Worm (Caenorhabditis elegans) whole organism, young adult: Measurements from ENCODE around the gene elt-3.

Source experiments
- B0261.1 ChIP-seq: sonication (generic microtip); optimal IDR thresholded peaks from 2 replicates; lab custom pipeline; 2016; ENCODE audit warnings: mild to moderate bottlenecking, missing genetic modification characterization, moderate library complexity, missing compliant biosample characterization
- B0336.3 ChIP-seq: fragments of 200-800 bp; sonication (Bioruptor generic); IDR thresholded peaks from 2 replicates; pipeline ENCODE4 v1.3.6; 2022; ENCODE audit warnings: missing genetic modification characterization, missing compliant biosample characterization
- C06A6.2 ChIP-seq: fragments of 200-800 bp; sonication (Bioruptor generic); conservative IDR thresholded peaks from 2 replicates; pipeline ENCODE4 v1.3.6; 2022; ENCODE audit warnings: missing genetic modification characterization, missing compliant biosample characterization
- F22D6.2 ChIP-seq: sonication (generic microtip); optimal IDR thresholded peaks from 2 replicates; lab custom pipeline; 2016; ENCODE audit warnings: mild to moderate bottlenecking, missing genetic modification characterization, missing compliant biosample characterization
- F52B5.7 ChIP-seq: sonication (generic microtip); optimal IDR thresholded peaks from 2 replicates; lab custom pipeline; 2016; ENCODE audit warnings: mild to moderate bottlenecking, missing genetic modification characterization, missing compliant biosample characterization
- K11D2.4 ChIP-seq: fragments of 200-800 bp; sonication (Bioruptor generic); IDR thresholded peaks from 2 replicates; pipeline ENCODE4 v1.3.6; 2022; ENCODE audit warnings: missing genetic modification reagents, missing genetic modification characterization, missing compliant biosample characterization
- K12H6.12 ChIP-seq: fragments of 200-800 bp; sonication (Bioruptor generic); optimal IDR thresholded peaks from 2 replicates; lab custom pipeline; 2018; ENCODE audit warnings: mild to moderate bottlenecking, missing genetic modification characterization, missing compliant biosample characterization
- Y53F4B.3 ChIP-seq: fragments of 200-800 bp; sonication (Bioruptor generic); IDR thresholded peaks from 2 replicates; pipeline ENCODE4 v1.3.6; 2022; ENCODE audit warnings: missing genetic modification reagents, missing genetic modification characterization, missing compliant biosample characterization
- Y53G8AR.9 ChIP-seq: fragments of 200-800 bp; sonication (Bioruptor generic); conservative IDR thresholded peaks from 2 replicates; pipeline ENCODE4 v1.3.6; 2022; ENCODE audit warnings: missing genetic modification reagents, missing genetic modification characterization, missing compliant biosample characterization
- akir-1 ChIP-seq: fragments of 200-800 bp; sonication (Bioruptor generic); optimal IDR thresholded peaks from 2 replicates; lab custom pipeline; 2018; ENCODE audit warnings: mild to moderate bottlenecking, missing genetic modification characterization, moderate library complexity, missing compliant biosample characterization
- atf-7 ChIP-seq: sonication (generic microtip); optimal IDR thresholded peaks from 2 replicates; lab custom pipeline; 2017; ENCODE audit warnings: mild to moderate bottlenecking, missing genetic modification characterization, missing compliant biosample characterization
- attf-5 ChIP-seq: fragments of 200-800 bp; sonication (Bioruptor generic); optimal IDR thresholded peaks from 2 replicates; lab custom pipeline; 2018; ENCODE audit warnings: mild to moderate bottlenecking, missing genetic modification characterization, missing compliant biosample characterization
- ceh-100 ChIP-seq: fragments of 200-800 bp; sonication (Bioruptor generic); IDR thresholded peaks from 2 replicates; pipeline ENCODE4 v1.3.6; 2022; ENCODE audit warnings: missing genetic modification reagents, missing genetic modification characterization, missing compliant biosample characterization
- ceh-27 ChIP-seq: fragments of 200-800 bp; sonication (Bioruptor generic); optimal IDR thresholded peaks from 2 replicates; lab custom pipeline; 2018; ENCODE audit warnings: mild to moderate bottlenecking, missing genetic modification characterization, moderate library complexity, missing compliant biosample characterization
- ceh-40 ChIP-seq: fragments of 200-800 bp; sonication (Bioruptor generic); IDR thresholded peaks from 2 replicates; pipeline ENCODE4 v1.3.6; 2022; ENCODE audit warnings: missing genetic modification characterization, missing compliant biosample characterization
- ceh-91 ChIP-seq: fragments of 200-800 bp; sonication (Bioruptor generic); IDR thresholded peaks from 2 replicates; pipeline ENCODE4 v1.3.6; 2022; ENCODE audit warnings: missing genetic modification reagents, missing genetic modification characterization, missing compliant biosample characterization
- die-1 ChIP-seq: sonication (generic microtip); optimal IDR thresholded peaks from 2 replicates; lab custom pipeline; 2016; ENCODE audit warnings: missing genotype, mild to moderate bottlenecking, missing genetic modification characterization, missing compliant biosample characterization
- egl-44 ChIP-seq: fragments of 200-800 bp; sonication (Bioruptor generic); IDR thresholded peaks from 2 replicates; pipeline ENCODE4 v1.3.6; 2022; ENCODE audit warnings: missing genetic modification reagents, missing genetic modification characterization, missing compliant biosample characterization
- egrh-3 ChIP-seq: fragments of 200-800 bp; sonication (Bioruptor generic); IDR thresholded peaks from 2 replicates; pipeline ENCODE4 v1.3.6; 2022; ENCODE audit warnings: missing genetic modification reagents, missing genetic modification characterization, missing compliant biosample characterization
- him-1 ChIP-seq: sonication (generic microtip); optimal IDR thresholded peaks from 2 replicates; lab custom pipeline; 2016; ENCODE audit warnings: missing genotype, missing genetic modification reagents, missing genetic modification characterization, missing compliant biosample characterization
- hlh-12 ChIP-seq: sonication (generic microtip); optimal IDR thresholded peaks from 2 replicates; lab custom pipeline; 2016; ENCODE audit warnings: missing genetic modification characterization, missing compliant biosample characterization
- hlh-26 ChIP-seq: fragments of 200-800 bp; sonication (Bioruptor generic); conservative IDR thresholded peaks from 2 replicates; pipeline ENCODE4 v1.3.6; 2022; ENCODE audit warnings: missing genetic modification reagents, missing genetic modification characterization, missing compliant biosample characterization
- hmg-1.2 ChIP-seq: fragments of 200-800 bp; sonication (Bioruptor generic); IDR thresholded peaks from 2 replicates; pipeline ENCODE4 v1.3.6; 2022; ENCODE audit warnings: missing genetic modification reagents, missing genetic modification characterization, missing compliant biosample characterization
- let-526 ChIP-seq: fragments of 200-800 bp; sonication (Bioruptor generic); IDR thresholded peaks from 2 replicates; pipeline ENCODE4 v1.3.6; 2022; ENCODE audit warnings: missing genetic modification reagents, missing genetic modification characterization, missing compliant biosample characterization
- lin-26 ChIP-seq: fragments of 200-800 bp; sonication (Bioruptor generic); IDR thresholded peaks from 2 replicates; pipeline ENCODE4 v1.3.6; 2022; ENCODE audit warnings: missing genetic modification reagents, missing genetic modification characterization, missing compliant biosample characterization
- lin-35 ChIP-seq, 3 experiments: fragments of 150-350 bp in 2 of 3; sonication (generic microtip) in 1 of 3; optimal IDR thresholded peaks; 2 replicates each; lab custom pipeline; 2014 to 2018; ENCODE audit warnings: missing biosample characterization in 3 of 3, missing genetic modification characterization in 3 of 3, missing genetic modification reagents in 3 of 3
- lir-1 ChIP-seq: fragments of 200-800 bp; sonication (Bioruptor generic); conservative IDR thresholded peaks from 2 replicates; pipeline ENCODE4 v1.3.6; 2022; ENCODE audit warnings: missing genetic modification reagents, missing genetic modification characterization, missing compliant biosample characterization
- lsy-27 ChIP-seq: sonication (generic microtip); optimal IDR thresholded peaks from 2 replicates; lab custom pipeline; 2017; ENCODE audit warnings: missing genetic modification characterization, mild to moderate bottlenecking, missing compliant biosample characterization, antibody characterized with exemption, missing genotype, borderline replicate concordance; ENCODE audit not compliant: insufficient read depth
- madf-3 ChIP-seq: fragments of 200-800 bp; sonication (Bioruptor generic); IDR thresholded peaks from 2 replicates; pipeline ENCODE4 v1.3.6; 2022; ENCODE audit warnings: missing genetic modification reagents, missing genetic modification characterization, missing compliant biosample characterization
- nfyb-1 ChIP-seq: fragments of 200-800 bp; sonication (Bioruptor generic); IDR thresholded peaks from 2 replicates; pipeline ENCODE4 v1.3.6; 2022; ENCODE audit warnings: missing genetic modification reagents, missing genetic modification characterization, missing compliant biosample characterization
- nhr-27 ChIP-seq: fragments of 200-800 bp; sonication (Bioruptor generic); optimal IDR thresholded peaks from 2 replicates; lab custom pipeline; 2018; ENCODE audit warnings: mild to moderate bottlenecking, missing genetic modification characterization, moderate library complexity, missing compliant biosample characterization
- nhr-90 ChIP-seq: sonication (generic microtip); optimal IDR thresholded peaks from 2 replicates; lab custom pipeline; 2016; ENCODE audit warnings: missing genotype, mild to moderate bottlenecking, missing genetic modification characterization, missing compliant biosample characterization
- pbrm-1 ChIP-seq: fragments of 200-800 bp; sonication (Bioruptor generic); IDR thresholded peaks from 2 replicates; pipeline ENCODE4 v1.3.6; 2022; ENCODE audit warnings: missing genetic modification reagents, missing genetic modification characterization, missing compliant biosample characterization
- rec-8 ChIP-seq, 2 experiments: sonication (generic microtip); optimal IDR thresholded peaks; 2 replicates each; lab custom pipeline; 2016; ENCODE audit warnings: mild to moderate bottlenecking in 2 of 2, missing genetic modification characterization in 2 of 2, missing genetic modification reagents in 2 of 2, missing genotype in 2 of 2, missing biosample characterization in 1 of 2, missing compliant biosample characterization in 1 of 2, moderate library complexity in 1 of 2
- snpc-3.4 ChIP-seq: sonication (generic microtip); optimal IDR thresholded peaks from 2 replicates; lab custom pipeline; 2017; ENCODE audit warnings: missing genetic modification characterization, mild to moderate bottlenecking, missing compliant biosample characterization, antibody characterized with exemption, moderate library complexity, missing genotype, missing genetic modification reagents
- somi-1 ChIP-seq: fragments of 200-800 bp; sonication (Bioruptor generic); optimal IDR thresholded peaks from 2 replicates; lab custom pipeline; 2018; ENCODE audit warnings: mild to moderate bottlenecking, missing genetic modification characterization, missing compliant biosample characterization
- sptf-2 ChIP-seq: fragments of 200-800 bp; sonication (Bioruptor generic); optimal IDR thresholded peaks from 2 replicates; lab custom pipeline; 2018; ENCODE audit warnings: mild to moderate bottlenecking, missing genetic modification characterization, missing compliant biosample characterization
- tbp1 ChIP-seq: fragments of 200-800 bp; sonication (Bioruptor generic); optimal IDR thresholded peaks from 2 replicates; lab custom pipeline; 2018; ENCODE audit warnings: mild to moderate bottlenecking, missing genetic modification characterization, missing compliant biosample characterization
- tlf-1 ChIP-seq: fragments of 200-800 bp; sonication (Bioruptor generic); optimal IDR thresholded peaks from 2 replicates; lab custom pipeline; 2018; ENCODE audit warnings: mild to moderate bottlenecking, missing genetic modification characterization, missing compliant biosample characterization
- zfh-2 ChIP-seq: fragments of 200-800 bp; sonication (Bioruptor generic); conservative IDR thresholded peaks from 2 replicates; pipeline ENCODE4 v1.3.6; 2022; ENCODE audit warnings: missing genetic modification reagents, missing genetic modification characterization, missing compliant biosample characterization
- ztf-18 ChIP-seq: sonication (generic microtip); optimal IDR thresholded peaks from 2 replicates; lab custom pipeline; 2016; ENCODE audit warnings: missing genotype, mild to moderate bottlenecking, missing genetic modification characterization, missing compliant biosample characterization
- ztf-6 ChIP-seq: fragments of 200-800 bp; sonication (Bioruptor generic); IDR thresholded peaks from 2 replicates; pipeline ENCODE4 v1.3.6; 2022; ENCODE audit warnings: missing genetic modification reagents, missing genetic modification characterization, missing compliant biosample characterization

Gene elt-3

ce11 chrX:13959849-13960248 lies 25.2 kb downstream of the elt-3 start, which contains the start of gene syx-2 (continued):
- no peak for TF ChIP-seq somi-1 (GFP tag; lab: Kevin White, UChicago)
- no peak for TF ChIP-seq die-1 (tag; lab: Kevin White, UChicago)
- TF ChIP-seq, all 124 proteins: peak for 0

ce11 chrX:13963203-13963602 lies 28.5 kb downstream of the elt-3 start, which contains the start of gene F48F7.3:
TSS of gene F48F7.3 (plus strand) at chrX:13963503.
- no peak for TF ChIP-seq madf-3 (GFP tag; lab: Robert Waterston, UW)
- no peak for TF ChIP-seq egl-44
- TF ChIP-seq akir-1 (GFP tag; lab: Kevin White, UChicago), result no peak
- no peak for TF ChIP-seq hlh-12
- no peak for TF ChIP-seq Y53G8AR.9 (GFP tag; lab: Robert Waterston, UW)
- no peak for TF ChIP-seq pbrm-1 (GFP tag; lab: Robert Waterston, UW)
- no peak for TF ChIP-seq K12H6.12 (tag; lab: Kevin White, UChicago)
- TF ChIP-seq rec-8 (tag; optimal IDR thresholded peaks at IDR 0.05; lab: Kevin White, UChicago), result no peak
- TF ChIP-seq ztf-6 (GFP tag; lab: Robert Waterston, UW), result no peak
- no peak for TF ChIP-seq zfh-2
- no peak for TF ChIP-seq sptf-2 (GFP tag; lab: Kevin White, UChicago)
- no peak for TF ChIP-seq atf-7 (tag; lab: Kevin White, UChicago)

DNA sequence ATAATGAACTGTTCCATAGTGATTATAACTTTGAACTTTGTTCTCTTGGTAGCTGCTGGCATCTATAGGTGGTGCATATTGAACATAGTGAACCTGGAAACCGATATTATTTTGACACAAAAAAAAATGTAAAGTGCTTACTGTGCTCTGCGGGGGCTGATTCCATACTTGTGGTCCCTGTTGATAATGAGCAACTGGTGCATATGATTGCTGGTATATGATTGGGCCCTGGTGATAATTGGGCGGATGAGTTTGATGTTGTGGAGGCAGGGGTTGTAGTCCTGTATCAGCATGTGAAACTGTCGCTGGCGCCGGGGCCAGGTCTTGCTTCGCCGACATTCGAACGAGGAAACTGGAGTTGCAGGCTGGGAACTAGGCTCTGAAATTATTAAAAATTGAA lies 33.6 kb downstream of the elt-3 start, which contains the start of gene pqn-39:
Gene pqn-39 (minus strand): TSS at position 385 of the 400 bp plus-strand sequence.
- TF ChIP-seq ceh-40 (GFP tag; lab: Robert Waterston, UW) (no peak), nfyb-1 (GFP tag; lab: Robert Waterston, UW) (no peak), let-526 (no peak), egrh-3 (GFP tag; lab: Robert Waterston, UW) (no peak), ceh-91 (GFP tag; lab: Robert Waterston, UW) (no peak), F52B5.7 (tag; lab: Kevin White, UChicago) (no peak), hlh-26 (GFP tag; lab: Robert Waterston, UW) (no peak), lir-1 (GFP tag; lab: Robert Waterston, UW) (no peak)

- TF ChIP-seq die-1 (tag; lab: Kevin White, UChicago) (peak; percentile 32), Y53F4B.3 (GFP tag; lab: Robert Waterston, UW) (no peak), tlf-1 (GFP tag; lab: Kevin White, UChicago) (peak; percentile 13), lin-35 (GFP tag; optimal IDR thresholded peaks at IDR 0.05; lab: Kevin White, UChicago) (peak in 1 of 3 experiments; percentile 70), lin-26 (GFP tag; lab: Robert Waterston, UW) (peak; percentile 43; the same call in 1 of the 2 replicates), F22D6.2 (tag; lab: Kevin White, UChicago) (peak; percentile 8), tbp1 (peak; percentile 51), hmg-1.2 (peak; percentile 76; the same call in 1 of the 2 replicates), nhr-90 (tag; lab: Kevin White, UChicago) (peak; percentile 51), B0336.3 (peak; percentile 85), attf-5 (peak; percentile 82), K11D2.4 (GFP tag; lab: Robert Waterston, UW) (peak; percentile 86), C06A6.2 (0 out of 2 replicates have a peak, but pooled peaks have one; percentile 39), lir-1 (GFP tag; lab: Robert Waterston, UW) (no peak), nhr-27 (tag; lab: Kevin White, UChicago) (no peak), egrh-3 (GFP tag; lab: Robert Waterston, UW) (peak; percentile 51), lsy-27 (tag; lab: Kevin White, UChicago) (no peak), snpc-3.4 (tag; lab: Kevin White, UChicago) (no peak), ztf-18 (tag; lab: Kevin White, UChicago) (peak; percentile 58), B0261.1 (tag; lab: Kevin White, UChicago) (peak; percentile 24), him-1 (tag; lab: Kevin White, UChicago) (no peak), ceh-100 (no peak; the same call in 1 of the 2 replicates), pbrm-1 (GFP tag; lab: Robert Waterston, UW) (peak; percentile 12; the same call in 1 of the 2 replicates), ceh-27 (GFP tag; lab: Kevin White, UChicago) (peak; percentile 66)
Measured at ce11 chrX:13969257-13969968, 34.7 kb downstream of the elt-3 start.
